Fruit fly (Drosophila melanogaster): Measurements from ENCODE around the gene CG32459.
A peak's percentile ranks its signal among the peaks of the same experiment; 100 is the strongest.

CG32459 gene

DNA sequence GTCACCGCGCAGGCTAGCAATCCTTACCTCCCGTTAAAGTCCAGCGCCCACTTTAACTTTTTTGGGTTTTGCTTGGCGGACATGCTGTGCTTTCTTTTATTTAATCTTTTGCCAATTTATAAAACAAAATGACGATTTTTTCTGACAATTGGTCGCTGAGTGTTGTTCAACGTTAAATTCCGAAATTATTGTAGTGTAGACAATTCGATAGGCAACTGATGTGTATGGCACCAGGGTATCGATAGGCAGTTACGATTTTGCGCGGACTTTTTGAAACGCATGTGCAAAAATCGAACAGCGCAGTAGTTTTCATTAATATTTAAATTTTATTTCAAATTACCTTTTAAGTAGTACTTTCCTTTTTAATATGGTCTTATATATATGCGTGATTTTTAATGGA lies 12.2 kb upstream of the CG32459 start, which contains the start of gene EMC4 (continued):
- TF ChIP-seq Lpt (GFP tag; optimal IDR thresholded peaks at IDR 0.05) (no peak), Eip75B (GFP tag; optimal IDR thresholded peaks at IDR 0.05) (peak; percentile 44), CG3032 (tag; optimal IDR thresholded peaks at IDR 0.05) (no peak), pdm3 (GFP tag; optimal IDR thresholded peaks at IDR 0.05) (no peak), CG10669 (GFP tag; optimal IDR thresholded peaks at IDR 0.05) (no peak), Smox (GFP tag; optimal IDR thresholded peaks at IDR 0.05) (no peak), Gug (GFP tag; IDR thresholded peaks at IDR 0.05) (no peak), CG11762 (GFP tag; optimal IDR thresholded peaks at IDR 0.05; ENCODE audit: insufficient read depth) (no peak), Eip93F (GFP tag; optimal IDR thresholded peaks at IDR 0.05) (no peak), vri (GFP tag; optimal IDR thresholded peaks at IDR 0.05) (peak; percentile 63), esn (GFP tag; optimal IDR thresholded peaks at IDR 0.05) (peak; percentile 71), Ets21C (GFP tag; optimal IDR thresholded peaks at IDR 0.05) (no peak), dac (GFP tag; optimal IDR thresholded peaks at IDR 0.05) (no peak), Hr38 (GFP tag; optimal IDR thresholded peaks at IDR 0.05) (no peak), ss (GFP tag; optimal IDR thresholded peaks at IDR 0.05) (peak in 1 of 2 experiments; percentile 22)

dm6 chr3L:22865061-22865418 lies 9.2 kb upstream of the CG32459 start:
- TF ChIP-seq ss (GFP tag; optimal IDR thresholded peaks at IDR 0.05) (peak; percentile 18 to 54), CG8119 (GFP tag; IDR thresholded peaks at IDR 0.05) (peak; percentile 90), CG6792 (GFP tag; optimal IDR thresholded peaks at IDR 0.05) (peak; percentile 73), Hr38 (GFP tag; optimal IDR thresholded peaks at IDR 0.05) (no peak), achi (GFP tag; optimal IDR thresholded peaks at IDR 0.05) (no peak), fkh (GFP tag; optimal IDR thresholded peaks at IDR 0.05) (peak; percentile 5), CG9139 (GFP tag; optimal IDR thresholded peaks at IDR 0.05) (no peak), CG11902 (GFP tag; optimal IDR thresholded peaks at IDR 0.05) (peak; percentile 39), CG6854 (GFP tag; optimal IDR thresholded peaks at IDR 0.05) (peak; percentile 22), Eip93F (GFP tag; optimal IDR thresholded peaks at IDR 0.05) (peak; percentile 44), svp (GFP tag) (peak; percentile 73), Eip75B (GFP tag; optimal IDR thresholded peaks at IDR 0.05) (peak; percentile 41), eg (GFP tag; IDR thresholded peaks at IDR 0.05) (peak; percentile 71), CG3032 (tag; optimal IDR thresholded peaks at IDR 0.05) (peak; percentile 58), CG31627 (GFP tag; optimal IDR thresholded peaks at IDR 0.05) (peak; percentile 39), CG10631 (GFP tag; optimal IDR thresholded peaks at IDR 0.05) (peak; percentile 23), salr (GFP tag; optimal IDR thresholded peaks at IDR 0.05) (peak in 1 of 2 experiments; percentile 73), Smox (GFP tag; optimal IDR thresholded peaks at IDR 0.05) (peak; percentile 73), CG1621 (tag; optimal IDR thresholded peaks at IDR 0.05) (peak; percentile 40), CG15336 (GFP tag; IDR thresholded peaks at IDR 0.05) (peak; percentile 91), vri (GFP tag; optimal IDR thresholded peaks at IDR 0.05) (no peak), Met (GFP tag; optimal IDR thresholded peaks at IDR 0.05) (peak; percentile 73), Ets96B (tag; optimal IDR thresholded peaks at IDR 0.05) (peak; percentile 76), Sox15 (GFP tag; optimal IDR thresholded peaks at IDR 0.05) (peak; percentile 34), CG4318 (GFP tag; optimal IDR thresholded peaks at IDR 0.05) (no peak), lz (GFP tag; optimal IDR thresholded peaks at IDR 0.05) (peak; percentile 73), OdsH (GFP tag; optimal IDR thresholded peaks at IDR 0.05) (peak; percentile 82), Hr39 (GFP tag; optimal IDR thresholded peaks at IDR 0.05) (peak; percentile 58), fd59A (GFP tag; optimal IDR thresholded peaks at IDR 0.05) (peak; percentile 31), CG7368 (GFP tag; optimal IDR thresholded peaks at IDR 0.05) (peak; percentile 29), Ets21C (GFP tag; optimal IDR thresholded peaks at IDR 0.05) (peak; percentile 9), spab (GFP tag; optimal IDR thresholded peaks at IDR 0.05) (peak; percentile 29), net (GFP tag; optimal IDR thresholded peaks at IDR 0.05) (peak; percentile 65), dsx (GFP tag; optimal IDR thresholded peaks at IDR 0.05; ENCODE audit: poor library complexity, severe bottlenecking) (peak; percentile 55), CG6276 (GFP tag; optimal IDR thresholded peaks at IDR 0.05) (peak; percentile 85), acj6 (GFP tag; optimal IDR thresholded peaks at IDR 0.05) (peak; percentile 79), Hr4 (GFP tag; optimal IDR thresholded peaks at IDR 0.05) (peak; percentile 77), Blimp-1 (GFP tag; optimal IDR thresholded peaks at IDR 0.05) (peak; percentile 8), Gug (GFP tag; IDR thresholded peaks at IDR 0.05) (no peak), dac (GFP tag; optimal IDR thresholded peaks at IDR 0.05) (peak; percentile 45), Sox14 (GFP tag; optimal IDR thresholded peaks at IDR 0.05) (peak; percentile 54), CG11294 (GFP tag; IDR thresholded peaks at IDR 0.05) (no peak), pdm3 (GFP tag; optimal IDR thresholded peaks at IDR 0.05) (peak; percentile 72), cyc (GFP tag; optimal IDR thresholded peaks at IDR 0.05) (no peak)

All from whole organism, prepupa.